Worm (Caenorhabditis elegans) whole organism, mixed stage, embryonic: Measurements from ENCODE around the gene T22F3.8.
"Not testable (repeated sequence)": the region's sequence is repeated elsewhere in the genome, so short reads cannot be mapped to it uniquely, and the experiment has no call there.

ENCODE experiments used
- M03D4.4 ChIP-seq: sonication (generic microtip); optimal IDR thresholded peaks from 2 replicates; lab custom pipeline; 2017; ENCODE audit warnings: mild to moderate bottlenecking, missing genetic modification characterization, missing compliant biosample characterization
- bed-3 ChIP-seq: fragments of 200-800 bp; sonication (Bioruptor generic); optimal IDR thresholded peaks from 3 replicates; lab custom pipeline; 2018; ENCODE audit warnings: mild to moderate bottlenecking, missing genetic modification characterization, moderate library complexity, missing compliant biosample characterization
- ceh-43 ChIP-seq: fragments of 200-800 bp; sonication (Bioruptor generic); optimal IDR thresholded peaks from 2 replicates; lab custom pipeline; 2018; ENCODE audit warnings: mild to moderate bottlenecking, missing genetic modification characterization, moderate library complexity, missing compliant biosample characterization
- ceh-83 ChIP-seq: fragments of 200-800 bp; sonication (Bioruptor generic); optimal IDR thresholded peaks from 2 replicates; lab custom pipeline; 2018; ENCODE audit warnings: mild to moderate bottlenecking, missing genetic modification characterization, missing compliant biosample characterization
- cnd-1 ChIP-seq: fragments of 200-800 bp; sonication (Bioruptor generic); optimal IDR thresholded peaks from 2 replicates; lab custom pipeline; 2018; ENCODE audit warnings: mild to moderate bottlenecking, missing genetic modification characterization, missing compliant biosample characterization
- drap-1 ChIP-seq: fragments of 200-800 bp; sonication (Bioruptor generic); optimal IDR thresholded peaks from 3 replicates; lab custom pipeline; 2018; ENCODE audit warnings: mild to moderate bottlenecking, missing genetic modification characterization, missing compliant biosample characterization
- elt-1 ChIP-seq: sonication (generic microtip); optimal IDR thresholded peaks from 2 replicates; lab custom pipeline; 2017; ENCODE audit warnings: missing genetic modification characterization, mild to moderate bottlenecking, missing compliant biosample characterization, antibody characterized with exemption, moderate library complexity, borderline replicate concordance; ENCODE audit not compliant: insufficient read depth
- elt-3 ChIP-seq: fragments of 150-350 bp; optimal IDR thresholded peaks from 2 replicates; lab custom pipeline; 2014; ENCODE audit warnings: missing biosample characterization, missing genetic modification characterization
- flh-1 ChIP-seq: fragments of 200-800 bp; sonication (Bioruptor generic); optimal IDR thresholded peaks from 2 replicates; lab custom pipeline; 2018; ENCODE audit warnings: mild to moderate bottlenecking, missing genetic modification characterization, moderate library complexity, missing compliant biosample characterization
- ham-2 ChIP-seq: fragments of 200-800 bp; sonication (Bioruptor generic); optimal IDR thresholded peaks from 2 replicates; lab custom pipeline; 2018; ENCODE audit warnings: mild to moderate bottlenecking, missing genetic modification characterization, missing compliant biosample characterization
- hlh-1 ChIP-seq: fragments of 150-350 bp; optimal IDR thresholded peaks from 2 replicates; lab custom pipeline; 2014; ENCODE audit warnings: missing biosample characterization, missing genetic modification reagents, missing genetic modification characterization
- lin-32 ChIP-seq: fragments of 200-800 bp; sonication (Bioruptor generic); optimal IDR thresholded peaks from 2 replicates; lab custom pipeline; 2018; ENCODE audit warnings: mild to moderate bottlenecking, missing genetic modification characterization, missing compliant biosample characterization
- mab-5 ChIP-seq: fragments of 150-350 bp; optimal IDR thresholded peaks from 2 replicates; lab custom pipeline; 2014; ENCODE audit warnings: missing biosample characterization, missing genetic modification characterization
- mep-1 ChIP-seq: fragments of 150-350 bp; optimal IDR thresholded peaks from 2 replicates; lab custom pipeline; 2017; ENCODE audit warnings: missing biosample characterization, missing genetic modification reagents, missing genetic modification characterization, inconsistent platforms
- nhr-12 ChIP-seq: fragments of 150-350 bp; optimal IDR thresholded peaks from 2 replicates; lab custom pipeline; 2014; ENCODE audit warnings: missing biosample characterization, missing genetic modification characterization
- nhr-2 ChIP-seq: fragments of 150-350 bp; optimal IDR thresholded peaks from 2 replicates; lab custom pipeline; 2014; ENCODE audit warnings: missing biosample characterization, missing genetic modification characterization
- nhr-237 ChIP-seq: fragments of 150-350 bp; optimal IDR thresholded peaks from 2 replicates; lab custom pipeline; 2014; ENCODE audit warnings: missing biosample characterization, missing genetic modification characterization
- nhr-28 ChIP-seq: fragments of 150-350 bp; optimal IDR thresholded peaks from 2 replicates; lab custom pipeline; 2014; ENCODE audit warnings: missing biosample characterization, missing genetic modification characterization
- nhr-76 ChIP-seq: sonication (generic microtip); optimal IDR thresholded peaks from 2 replicates; lab custom pipeline; 2017; ENCODE audit warnings: missing biosample characterization, missing genetic modification characterization
- pha-4 ChIP-seq: fragments of 150-350 bp; optimal IDR thresholded peaks from 2 replicates; lab custom pipeline; 2018; ENCODE audit warnings: missing biosample characterization, missing genetic modification reagents, missing genetic modification characterization
- sem-2 ChIP-seq: fragments of 200-800 bp; sonication (Bioruptor generic); optimal IDR thresholded peaks from 2 replicates; lab custom pipeline; 2018; ENCODE audit warnings: mild to moderate bottlenecking, missing genetic modification characterization, missing compliant biosample characterization
- snpc-4 ChIP-seq: fragments of 150-350 bp; optimal IDR thresholded peaks from 2 replicates; lab custom pipeline; 2014; ENCODE audit warnings: missing biosample characterization, missing genetic modification characterization
- sptf-1 ChIP-seq: sonication (generic microtip); optimal IDR thresholded peaks from 2 replicates; lab custom pipeline; 2017; ENCODE audit warnings: mild to moderate bottlenecking, missing genetic modification characterization, moderate library complexity, missing compliant biosample characterization
- tbx-8 ChIP-seq: fragments of 200-800 bp; sonication (Bioruptor generic); optimal IDR thresholded peaks from 2 replicates; lab custom pipeline; 2018; ENCODE audit warnings: mild to moderate bottlenecking, missing genetic modification characterization, moderate library complexity, missing compliant biosample characterization
- unc-120 ChIP-seq: sonication (generic microtip); optimal IDR thresholded peaks from 2 replicates; lab custom pipeline; 2017; ENCODE audit warnings: missing genetic modification characterization, missing compliant biosample characterization; ENCODE audit not compliant: poor library complexity, severe bottlenecking
- unc-62 ChIP-seq: fragments of 150-350 bp; optimal IDR thresholded peaks from 2 replicates; lab custom pipeline; 2014; ENCODE audit warnings: missing biosample characterization, missing genetic modification reagents, missing genetic modification characterization
- zip-8 ChIP-seq: fragments of 150-350 bp; optimal IDR thresholded peaks from 2 replicates; lab custom pipeline; 2014; ENCODE audit warnings: missing biosample characterization, missing genetic modification characterization
- ztf-11 ChIP-seq: fragments of 150-350 bp; optimal IDR thresholded peaks from 2 replicates; lab custom pipeline; 2014; ENCODE audit warnings: missing biosample characterization, missing genetic modification characterization

The T22F3.8 gene

DNA sequence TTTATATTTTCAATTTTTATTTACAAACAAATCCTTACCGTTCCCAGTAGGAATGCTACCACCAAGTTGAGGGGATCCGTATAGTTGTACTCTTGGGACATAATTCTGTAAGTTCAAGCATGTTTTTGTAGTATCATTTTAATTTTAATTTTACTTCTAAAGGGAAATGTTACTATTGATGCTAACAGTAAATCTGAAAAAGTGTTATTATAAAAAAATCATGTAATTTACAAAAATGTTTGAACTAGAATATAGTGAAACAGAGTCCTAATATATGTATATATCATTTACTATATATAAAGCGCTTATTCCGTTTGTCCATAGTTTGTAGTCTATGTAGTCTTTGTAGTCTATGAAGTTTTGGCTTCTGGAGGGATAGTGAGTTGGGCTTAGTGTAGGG, 15.4 kb upstream of the T22F3.8 start, which contains the start of gene srx-93:
TSS of gene srx-93 (minus strand) at position 101 of the 400 bp plus-strand sequence.
- not testable (repeated sequence) for TF ChIP-seq ztf-11 (tag; lab: Kevin White, UChicago); pha-4 (tag; lab: Kevin White, UChicago); drap-1 (GFP tag; lab: Kevin White, UChicago)

DNA sequence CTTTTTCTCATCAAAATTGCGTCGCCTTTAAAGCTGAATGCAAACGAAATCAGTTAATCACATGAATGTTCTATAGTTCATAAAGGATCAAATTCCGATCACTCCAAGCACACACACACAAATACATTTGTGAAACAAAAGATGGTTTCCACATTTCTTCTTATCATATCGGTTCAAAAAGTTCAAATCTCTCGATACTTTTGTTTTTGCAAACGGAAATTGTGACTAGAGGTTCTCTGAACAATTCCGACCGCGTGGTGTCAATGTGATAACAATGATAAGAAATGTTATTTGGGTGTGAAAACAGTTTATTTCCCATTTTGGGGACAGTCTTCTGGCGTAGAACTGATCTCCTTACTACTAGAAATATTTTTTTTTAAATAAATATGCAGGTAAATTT, 11.6 kb upstream of the T22F3.8 start:
- TF ChIP-seq bed-3 (GFP tag; lab: Kevin White, UChicago) (no peak), ceh-43 (GFP tag; lab: Kevin White, UChicago) (no peak), pha-4 (tag; lab: Kevin White, UChicago) (no peak), nhr-76 (no peak), drap-1 (GFP tag; lab: Kevin White, UChicago) (no peak)
- TF ChIP-seq, all 35 proteins: peak for 0

DNA sequence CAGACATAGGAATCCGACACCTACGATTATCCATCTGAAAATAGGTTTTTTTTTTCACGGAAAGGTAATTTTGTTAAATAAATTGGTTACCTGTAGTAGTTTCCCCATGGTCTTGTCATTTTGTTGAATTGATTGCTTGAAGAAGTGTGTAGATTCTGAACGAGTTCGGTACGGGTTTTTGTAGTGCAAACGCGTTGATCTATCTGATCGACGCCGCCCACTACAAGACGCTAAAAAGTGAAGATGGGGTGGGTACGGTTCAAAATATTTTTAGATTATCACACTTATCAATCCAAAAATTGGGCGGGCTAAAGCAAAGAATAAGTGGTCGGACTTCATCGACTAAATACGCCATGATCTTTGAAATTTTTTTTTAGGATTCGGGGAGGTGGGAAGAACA, 9.2 kb upstream of the T22F3.8 start, which contains the start of gene T22F3.11:
TSS of gene T22F3.11 (minus strand) at position 157 of the 400 bp plus-strand sequence.
- TF ChIP-seq elt-1 (tag; lab: Kevin White, UChicago) = no peak
- TF ChIP-seq mep-1 (tag; lab: Kevin White, UChicago) = no peak
- TF ChIP-seq ham-2 (GFP tag; lab: Kevin White, UChicago) = no peak
- TF ChIP-seq nhr-237 (tag; lab: Kevin White, UChicago) = no peak
- no peak for TF ChIP-seq ceh-83 (GFP tag; lab: Kevin White, UChicago)
- TF ChIP-seq sem-2 = no peak
- no peak for TF ChIP-seq lin-32 (GFP tag; lab: Kevin White, UChicago)
- TF ChIP-seq snpc-4 (tag; lab: Kevin White, UChicago) = no peak
- no peak for TF ChIP-seq tbx-8 (GFP tag; lab: Kevin White, UChicago)

DNA sequence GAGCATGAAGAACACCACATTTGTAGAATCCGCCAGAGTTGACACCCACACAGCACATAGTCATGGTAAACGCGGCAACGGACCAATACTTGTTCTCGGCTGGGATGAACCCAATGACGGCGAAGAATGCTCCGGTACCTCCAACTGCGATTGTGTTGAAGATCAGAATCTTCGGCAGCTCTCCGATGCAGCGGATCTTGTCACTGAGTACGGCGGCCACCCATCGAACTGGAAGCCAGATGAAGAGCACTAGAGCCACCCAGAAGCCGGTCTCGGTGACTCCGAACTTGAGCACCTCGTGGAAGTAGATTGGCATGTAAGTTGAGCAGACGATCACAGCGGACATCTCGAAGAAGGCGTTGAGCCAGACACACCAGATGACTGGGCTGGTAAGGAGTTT, 7.8 kb upstream of the T22F3.8 start:
- TF ChIP-seq drap-1 (GFP tag; lab: Kevin White, UChicago) = no peak
- no peak for TF ChIP-seq elt-1 (tag; lab: Kevin White, UChicago)
- no peak for TF ChIP-seq unc-62
- TF ChIP-seq pha-4 (tag; lab: Kevin White, UChicago) = no peak
- no peak for TF ChIP-seq cnd-1 (tag; lab: Kevin White, UChicago)
- no peak for TF ChIP-seq ceh-83 (GFP tag; lab: Kevin White, UChicago)
- no peak for TF ChIP-seq ceh-43 (GFP tag; lab: Kevin White, UChicago)
- no peak for TF ChIP-seq nhr-2 (tag; lab: Kevin White, UChicago)
- TF ChIP-seq elt-3 = no peak
- no peak for TF ChIP-seq lin-32 (GFP tag; lab: Kevin White, UChicago)
- no peak for TF ChIP-seq flh-1 (GFP tag; lab: Kevin White, UChicago)
- no peak for TF ChIP-seq mep-1 (tag; lab: Kevin White, UChicago)

DNA sequence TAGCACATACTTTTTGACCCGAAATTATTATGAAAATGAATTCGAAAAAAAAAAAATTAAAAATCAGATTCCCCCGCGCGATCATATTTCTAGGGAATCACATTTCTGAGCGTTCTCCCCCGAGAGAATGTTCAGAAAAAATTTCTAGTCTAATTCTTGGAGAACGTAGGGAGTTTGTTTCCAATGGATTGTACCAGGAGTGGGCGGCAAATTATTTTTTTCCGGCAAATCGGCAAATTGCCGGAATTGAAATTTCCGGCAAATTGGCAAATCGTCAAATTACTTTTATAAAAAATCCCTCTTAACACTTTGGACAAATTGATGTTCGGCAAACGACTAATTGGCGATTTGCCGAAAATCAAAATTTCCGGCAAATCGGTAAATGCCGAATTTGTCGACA, 6.4 kb upstream of the T22F3.8 start, which contains the start of gene T22F3.10:
TSS of gene T22F3.10 (minus strand) at position 101 of the 400 bp plus-strand sequence.
- TF ChIP-seq snpc-4 (tag; lab: Kevin White, UChicago) (no peak), sptf-1 (tag; lab: Kevin White, UChicago) (no peak), pha-4 (tag; lab: Kevin White, UChicago) (no peak), nhr-76 (no peak), unc-120 (tag; lab: Kevin White, UChicago) (no peak), drap-1 (GFP tag; lab: Kevin White, UChicago) (no peak), ztf-11 (tag; lab: Kevin White, UChicago) (no peak), nhr-12 (tag; lab: Kevin White, UChicago) (no peak), hlh-1 (tag; lab: Kevin White, UChicago) (no peak), nhr-28 (tag; lab: Kevin White, UChicago) (no peak), zip-8 (tag; lab: Kevin White, UChicago) (no peak), elt-1 (tag; lab: Kevin White, UChicago) (no peak), ceh-83 (GFP tag; lab: Kevin White, UChicago) (no peak), M03D4.4 (tag; lab: Kevin White, UChicago) (no peak), cnd-1 (tag; lab: Kevin White, UChicago) (no peak), nhr-237 (tag; lab: Kevin White, UChicago) (no peak)

DNA sequence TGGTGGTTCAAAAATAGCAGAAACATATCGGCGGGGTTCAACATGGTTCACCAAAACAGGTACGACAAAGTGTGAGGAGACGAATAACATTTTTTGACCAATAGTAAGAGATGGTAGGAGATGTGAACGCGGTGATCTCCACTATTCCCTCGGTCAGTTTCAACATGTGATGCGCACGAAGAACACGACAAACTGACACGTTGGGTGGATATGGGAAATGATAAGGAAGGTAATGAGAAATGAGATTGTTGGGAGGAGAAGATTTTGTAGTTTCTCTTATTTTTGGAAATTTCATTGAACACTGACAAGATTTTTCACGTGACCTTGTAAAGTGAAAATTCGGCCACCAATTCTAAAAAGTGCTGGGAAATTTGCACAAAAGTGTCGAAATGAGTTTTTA, 5.5 kb upstream of the T22F3.8 start:
- no peak for TF ChIP-seq snpc-4 (tag; lab: Kevin White, UChicago)
- TF ChIP-seq elt-1 (tag; lab: Kevin White, UChicago) = no peak
- TF ChIP-seq nhr-237 (tag; lab: Kevin White, UChicago) = no peak
- no peak for TF ChIP-seq cnd-1 (tag; lab: Kevin White, UChicago)
- TF ChIP-seq mab-5 = no peak
- TF ChIP-seq, all 35 proteins: peak for 0
